Fruit fly (Drosophila melanogaster): ENCODE results near the gene CG11262.
A peak's percentile ranks its signal among the peaks of the same experiment; 100 is the strongest.

Gene CG11262

DNA sequence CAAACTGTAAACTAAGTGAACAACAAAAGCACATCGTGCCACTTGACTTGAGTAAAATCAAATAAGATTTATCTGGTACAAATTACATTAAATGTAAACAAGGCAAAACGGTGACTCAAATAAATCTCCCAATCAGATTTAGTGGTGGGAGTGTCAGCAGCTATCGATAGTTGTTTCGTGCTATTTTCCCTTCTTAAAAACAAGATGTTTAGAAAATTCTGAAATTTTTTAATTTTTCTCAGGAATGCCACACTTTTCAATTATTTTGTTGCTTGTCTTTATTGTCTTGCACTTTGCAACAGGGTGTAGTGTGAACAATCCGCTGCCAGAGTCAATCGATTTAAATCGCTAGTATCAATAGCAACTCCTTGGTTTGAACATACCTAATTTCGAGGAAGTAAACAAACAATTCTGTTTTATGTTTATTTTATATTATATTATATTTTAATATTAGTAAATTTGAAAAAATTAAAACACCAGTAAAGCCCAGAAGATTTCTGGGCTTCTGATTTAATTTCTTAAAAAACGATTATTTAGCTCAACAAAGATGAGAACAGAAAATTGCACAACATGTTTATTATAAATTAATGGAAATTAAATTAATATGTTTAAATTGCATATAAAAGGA lies 20.4 kb downstream of the CG11262 start, which contains the start of gene MICAL-like (continued):
- TF ChIP-seq sd (tag; optimal IDR thresholded peaks at IDR 0.05) (no peak), CG17802 (tag; optimal IDR thresholded peaks at IDR 0.05) (peak; percentile 42), CG11456 (GFP tag; IDR thresholded peaks at IDR 0.05) (peak; percentile 4; the same call in 1 of the 3 replicates), danr (GFP tag; IDR thresholded peaks at IDR 0.05) (0 out of 2 replicates have a peak, but pooled peaks have one; percentile 22), CG34224 (GFP tag; IDR thresholded peaks at IDR 0.05; ENCODE audit: partially characterized antibody) (peak; percentile 79), CG11560 (tag; IDR thresholded peaks at IDR 0.05) (no peak), CG12391 (tag; optimal IDR thresholded peaks at IDR 0.05) (no peak), Chrac-16 (GFP tag; optimal IDR thresholded peaks at IDR 0.05) (no peak), hbn (GFP tag; IDR thresholded peaks at IDR 0.05; ENCODE audit: partially characterized antibody) (peak; percentile 88), psq (GFP tag; optimal IDR thresholded peaks at IDR 0.05) (no peak), HLHmδ (GFP tag; optimal IDR thresholded peaks at IDR 0.05) (no peak), CG11085 (GFP tag; IDR thresholded peaks at IDR 0.05) (no peak), oc (tag; optimal IDR thresholded peaks at IDR 0.05) (no peak), bcd (GFP tag; optimal IDR thresholded peaks at IDR 0.05) (no peak), insv (GFP tag; optimal IDR thresholded peaks at IDR 0.05) (peak in 1 of 2 experiments; percentile 89), D19A (tag; optimal IDR thresholded peaks at IDR 0.05) (no peak), luna (GFP tag; optimal IDR thresholded peaks at IDR 0.05) (no peak), cato (GFP tag; optimal IDR thresholded peaks at IDR 0.05; ENCODE audit: borderline replicate concordance) (no peak), her (GFP tag; optimal IDR thresholded peaks at IDR 0.05) (no peak), B-H2 (GFP tag; optimal IDR thresholded peaks at IDR 0.05) (no peak), CG7987 (GFP tag; optimal IDR thresholded peaks at IDR 0.05) (no peak), cwo (GFP tag; optimal IDR thresholded peaks at IDR 0.05) (no peak), NFAT (GFP tag; IDR thresholded peaks at IDR 0.05) (peak; percentile 50; the same call in 1 of the 2 replicates), nerfin-2 (GFP tag; IDR thresholded peaks at IDR 0.05; ENCODE audit: partially characterized antibody) (peak; percentile 63), Gsc (GFP tag; IDR thresholded peaks at IDR 0.05) (no peak), knrl (GFP tag; IDR thresholded peaks at IDR 0.05; ENCODE audit: partially characterized antibody) (peak; percentile 88), h (optimal IDR thresholded peaks at IDR 0.05) (no peak), crol (GFP tag; IDR thresholded peaks at IDR 0.05) (no peak), ap (GFP tag; IDR thresholded peaks at IDR 0.05) (no peak), ken (GFP tag; IDR thresholded peaks at IDR 0.05) (peak; percentile 60; the same call in 1 of the 3 replicates), pho (GFP tag; optimal IDR thresholded peaks at IDR 0.05) (no peak), HmgZ (tag; optimal IDR thresholded peaks at IDR 0.05) (peak; percentile 27), btn (GFP tag; optimal IDR thresholded peaks at IDR 0.05) (no peak), CG2199 (GFP tag; IDR thresholded peaks at IDR 0.05) (no peak), HmgD (GFP tag; optimal IDR thresholded peaks at IDR 0.05) (no peak), Atf3 (GFP tag; optimal IDR thresholded peaks at IDR 0.05) (peak; percentile 18), nmo (GFP tag; optimal IDR thresholded peaks at IDR 0.05) (no peak), Doc3 (GFP tag; IDR thresholded peaks at IDR 0.05; ENCODE audit: partially characterized antibody) (peak; percentile 97), CG3838 (GFP tag; optimal IDR thresholded peaks at IDR 0.05) (no peak), Dll (GFP tag; IDR thresholded peaks at IDR 0.05; ENCODE audit: partially characterized antibody) (peak; percentile 94), ro (GFP tag; IDR thresholded peaks at IDR 0.05) (no peak), CG4617 (GFP tag; optimal IDR thresholded peaks at IDR 0.05; ENCODE audit: borderline replicate concordance) (peak; percentile 6), CG16779 (GFP tag; IDR thresholded peaks at IDR 0.05) (no peak), CG17328 (GFP tag; IDR thresholded peaks at IDR 0.05) (peak; percentile 16; the same call in 1 of the 2 replicates), CG2129 (GFP tag; IDR thresholded peaks at IDR 0.05; ENCODE audit: partially characterized antibody) (peak; percentile 67), CG1233 (GFP tag; optimal IDR thresholded peaks at IDR 0.05) (no peak), CG32767 (GFP tag; IDR thresholded peaks at IDR 0.05) (no peak), Hsf (GFP tag; optimal IDR thresholded peaks at IDR 0.05) (no peak), ato (GFP tag; IDR thresholded peaks at IDR 0.05; ENCODE audit: partially characterized antibody) (peak; percentile 36; the same call in 1 of the 2 replicates), trh (GFP tag; optimal IDR thresholded peaks at IDR 0.05) (no peak)

All from whole organism, embryonic.